Worm (Caenorhabditis elegans): Measurements from ENCODE around the gene F09B12.3.

ce11 chrX:15146415-15147210 lies 48.9 kb upstream of the F09B12.3 start:
- TF ChIP-seq attf-3 (GFP tag; conservative IDR thresholded peaks at IDR 0.05) (no peak), ztf-3 (GFP tag; optimal IDR thresholded peaks at IDR 0.05) (no peak), gei-17 (GFP tag; optimal IDR thresholded peaks at IDR 0.05) (no peak), madf-3 (GFP tag; IDR thresholded peaks at IDR 0.05) (no peak), xnd-1 (tag; optimal IDR thresholded peaks at IDR 0.05) (no peak), F39B2.1 (GFP tag; IDR thresholded peaks at IDR 0.05) (no peak), him-1 (tag; optimal IDR thresholded peaks at IDR 0.05) (peak; percentile 64), sea-2 (GFP tag; IDR thresholded peaks at IDR 0.05) (no peak), pha-4 (tag; optimal IDR thresholded peaks at IDR 0.05) (no peak), hrde-1 (tag; optimal IDR thresholded peaks at IDR 0.05; ENCODE audit: borderline replicate concordance) (no peak)
